Worm (Caenorhabditis elegans): ENCODE results near the gene F56A11.6.
A peak's percentile ranks its signal among the peaks of the same experiment; 100 is the strongest.

The F56A11.6 gene

ce11 chrIV:582130-582529, at the start of gene F56A11.6:
Gene F56A11.6 (minus strand): TSS chrIV:582230.
- TF ChIP-seq ama-1 (optimal IDR thresholded peaks at IDR 0.05) = no peak
- no peak for TF ChIP-seq hnd-1 (tag; optimal IDR thresholded peaks at IDR 0.05)
- TF ChIP-seq pes-1 (GFP tag; IDR thresholded peaks at IDR 0.05) = no peak
- TF ChIP-seq tra-4 (tag; optimal IDR thresholded peaks at IDR 0.05) = no peak
- no peak for TF ChIP-seq hmg-4 (GFP tag; optimal IDR thresholded peaks at IDR 0.05)
- TF ChIP-seq aly-1 (tag; optimal IDR thresholded peaks at IDR 0.05) = no peak
- no peak for TF ChIP-seq sea-1 (GFP tag; conservative IDR thresholded peaks at IDR 0.05)
- TF ChIP-seq hmbx-1 (tag; optimal IDR thresholded peaks at IDR 0.05) = no peak
- TF ChIP-seq ceh-36 (tag; optimal IDR thresholded peaks at IDR 0.05) = no peak
- no peak for TF ChIP-seq tbx-37 (GFP tag; conservative IDR thresholded peaks at IDR 0.05)
- TF ChIP-seq ceh-13 (GFP tag; optimal IDR thresholded peaks at IDR 0.05) = no peak
- no peak for TF ChIP-seq ets-7 (tag; optimal IDR thresholded peaks at IDR 0.05)
- TF ChIP-seq F13C5.2 (tag; optimal IDR thresholded peaks at IDR 0.05) = no peak
- TF ChIP-seq B0310.2 (tag; optimal IDR thresholded peaks at IDR 0.05) = no peak
- no peak for TF ChIP-seq scrt-1 (GFP tag; IDR thresholded peaks at IDR 0.05)

- TF ChIP-seq hnd-1 (tag; optimal IDR thresholded peaks at IDR 0.05) (no peak), aly-1 (tag; optimal IDR thresholded peaks at IDR 0.05) (no peak), ceh-36 (tag; optimal IDR thresholded peaks at IDR 0.05) (no peak), tra-4 (tag; optimal IDR thresholded peaks at IDR 0.05) (no peak), pes-1 (GFP tag; IDR thresholded peaks at IDR 0.05) (no peak), flt-1 (GFP tag; IDR thresholded peaks at IDR 0.05) (no peak), ets-7 (tag; optimal IDR thresholded peaks at IDR 0.05) (no peak), F13C5.2 (tag; optimal IDR thresholded peaks at IDR 0.05) (no peak)
Measured at ce11 chrIV:630598-630997, 48.6 kb upstream of the F56A11.6 start.

ce11 chrIV:627237-627636, 45.2 kb upstream of the F56A11.6 start, which contains the start of gene nhr-76:
Gene nhr-76 (plus strand): TSS chrIV:627537.
- TF ChIP-seq hmg-4 (GFP tag; optimal IDR thresholded peaks at IDR 0.05) (no peak), pes-1 (GFP tag; IDR thresholded peaks at IDR 0.05) (no peak), scrt-1 (GFP tag; IDR thresholded peaks at IDR 0.05) (no peak), ama-1 (optimal IDR thresholded peaks at IDR 0.05) (no peak), ceh-13 (GFP tag; optimal IDR thresholded peaks at IDR 0.05) (no peak), aly-1 (tag; optimal IDR thresholded peaks at IDR 0.05) (no peak), F13C5.2 (tag; optimal IDR thresholded peaks at IDR 0.05) (no peak), tra-4 (tag; optimal IDR thresholded peaks at IDR 0.05) (no peak), flt-1 (GFP tag; IDR thresholded peaks at IDR 0.05) (no peak), sea-1 (GFP tag; conservative IDR thresholded peaks at IDR 0.05) (no peak), ets-7 (tag; optimal IDR thresholded peaks at IDR 0.05) (no peak), tbx-37 (GFP tag; conservative IDR thresholded peaks at IDR 0.05) (no peak), hnd-1 (tag; optimal IDR thresholded peaks at IDR 0.05) (no peak), tbx-11 (GFP tag; IDR thresholded peaks at IDR 0.05) (no peak), B0310.2 (tag; optimal IDR thresholded peaks at IDR 0.05) (no peak)

ce11 chrIV:625947-626548, 44.0 kb upstream of the F56A11.6 start:
- TF ChIP-seq hnd-1 (tag; optimal IDR thresholded peaks at IDR 0.05) (no peak), tbx-11 (GFP tag; IDR thresholded peaks at IDR 0.05) (no peak), scrt-1 (GFP tag; IDR thresholded peaks at IDR 0.05) (no peak), aly-1 (tag; optimal IDR thresholded peaks at IDR 0.05) (no peak), flt-1 (GFP tag; IDR thresholded peaks at IDR 0.05) (no peak), ceh-13 (GFP tag; optimal IDR thresholded peaks at IDR 0.05) (no peak), pes-1 (GFP tag; IDR thresholded peaks at IDR 0.05) (no peak), tbx-37 (GFP tag; conservative IDR thresholded peaks at IDR 0.05) (no peak), ceh-36 (tag; optimal IDR thresholded peaks at IDR 0.05) (no peak), ama-1 (optimal IDR thresholded peaks at IDR 0.05) (no peak), B0310.2 (tag; optimal IDR thresholded peaks at IDR 0.05) (no peak), hmbx-1 (tag; optimal IDR thresholded peaks at IDR 0.05) (no peak), hmg-4 (GFP tag; optimal IDR thresholded peaks at IDR 0.05) (no peak)

ce11 chrIV:623876-624275, 41.8 kb upstream of the F56A11.6 start:
- TF ChIP-seq B0310.2 (tag; optimal IDR thresholded peaks at IDR 0.05) (no peak), ceh-13 (GFP tag; optimal IDR thresholded peaks at IDR 0.05) (no peak), hmbx-1 (tag; optimal IDR thresholded peaks at IDR 0.05) (no peak), tbx-37 (GFP tag; conservative IDR thresholded peaks at IDR 0.05) (no peak), ama-1 (optimal IDR thresholded peaks at IDR 0.05) (no peak), scrt-1 (GFP tag; IDR thresholded peaks at IDR 0.05) (no peak), tbx-11 (GFP tag; IDR thresholded peaks at IDR 0.05) (no peak), aly-1 (tag; optimal IDR thresholded peaks at IDR 0.05) (no peak), hnd-1 (tag; optimal IDR thresholded peaks at IDR 0.05) (no peak), ceh-36 (tag; optimal IDR thresholded peaks at IDR 0.05) (no peak), pes-1 (GFP tag; IDR thresholded peaks at IDR 0.05) (no peak), flt-1 (GFP tag; IDR thresholded peaks at IDR 0.05) (no peak), ets-7 (tag; optimal IDR thresholded peaks at IDR 0.05) (no peak)

ce11 chrIV:622989-623388, 41.0 kb upstream of the F56A11.6 start:
- TF ChIP-seq tra-4 (tag; optimal IDR thresholded peaks at IDR 0.05) (no peak), tbx-37 (GFP tag; conservative IDR thresholded peaks at IDR 0.05) (no peak), hnd-1 (tag; optimal IDR thresholded peaks at IDR 0.05) (no peak), flt-1 (GFP tag; IDR thresholded peaks at IDR 0.05) (no peak), ceh-13 (GFP tag; optimal IDR thresholded peaks at IDR 0.05) (no peak), ets-7 (tag; optimal IDR thresholded peaks at IDR 0.05) (no peak), B0310.2 (tag; optimal IDR thresholded peaks at IDR 0.05) (no peak), hmbx-1 (tag; optimal IDR thresholded peaks at IDR 0.05) (no peak), sea-1 (GFP tag; conservative IDR thresholded peaks at IDR 0.05) (no peak), ceh-36 (tag; optimal IDR thresholded peaks at IDR 0.05) (no peak), ama-1 (optimal IDR thresholded peaks at IDR 0.05) (no peak)

- TF ChIP-seq ets-7 (tag; optimal IDR thresholded peaks at IDR 0.05) (peak; percentile 47), flt-1 (GFP tag; IDR thresholded peaks at IDR 0.05) (peak; percentile 86), tbx-37 (GFP tag; conservative IDR thresholded peaks at IDR 0.05) (peak; percentile 67), tbx-11 (GFP tag; IDR thresholded peaks at IDR 0.05) (peak; percentile 83), sea-1 (GFP tag; conservative IDR thresholded peaks at IDR 0.05) (peak; percentile 86), pes-1 (GFP tag; IDR thresholded peaks at IDR 0.05) (peak; percentile 89), ceh-13 (GFP tag; optimal IDR thresholded peaks at IDR 0.05) (peak; percentile 63), hmbx-1 (tag; optimal IDR thresholded peaks at IDR 0.05) (peak; percentile 29), hnd-1 (tag; optimal IDR thresholded peaks at IDR 0.05) (peak; percentile 62), aly-1 (tag; optimal IDR thresholded peaks at IDR 0.05) (peak; percentile 76), hmg-4 (GFP tag; optimal IDR thresholded peaks at IDR 0.05) (peak; percentile 61), tra-4 (tag; optimal IDR thresholded peaks at IDR 0.05) (peak; percentile 61), scrt-1 (GFP tag; IDR thresholded peaks at IDR 0.05) (peak; percentile 85), ama-1 (optimal IDR thresholded peaks at IDR 0.05) (no peak), F13C5.2 (tag; optimal IDR thresholded peaks at IDR 0.05) (peak; percentile 81), B0310.2 (tag; optimal IDR thresholded peaks at IDR 0.05) (peak; percentile 27), ceh-36 (tag; optimal IDR thresholded peaks at IDR 0.05) (peak; percentile 46)
Measured at ce11 chrIV:620324-620723, 38.3 kb upstream of the F56A11.6 start.

All from whole organism, early embryonic.